Fruit fly (Drosophila melanogaster) whole organism, embryonic: ENCODE data around the gene Kr-h1.
A peak's percentile ranks its signal among the peaks of the same experiment; 100 is the strongest.

Source experiments
- CG4360 ChIP-seq: fragments of 200-800 bp; sonication (Bioruptor generic); IDR thresholded peaks from 2 replicates; pipeline ENCODE4 v1.3.6; 2022; ENCODE audit warnings: missing biosample characterization, missing genetic modification characterization
- CG8290 ChIP-seq, 3 experiments: fragments of 200-800 bp; sonication (Bioruptor generic); optimal IDR thresholded peaks; 2 replicates each; lab custom pipeline; 2016 to 2019; ENCODE audit warnings: missing biosample characterization in 3 of 3, missing genetic modification characterization in 3 of 3, mild to moderate bottlenecking in 2 of 3, moderate library complexity in 1 of 3
- CG9797 ChIP-seq: fragments of 200-800 bp; sonication (Bioruptor generic); optimal IDR thresholded peaks from 3 replicates; lab custom pipeline; 2018; ENCODE audit warnings: missing biosample characterization, mild to moderate bottlenecking, missing genetic modification characterization
- Fer1 ChIP-seq: fragments of 200-800 bp; sonication (Bioruptor generic); optimal IDR thresholded peaks from 2 replicates; lab custom pipeline; 2017; ENCODE audit warnings: missing biosample characterization, mild to moderate bottlenecking, missing genetic modification characterization
- Hr51 ChIP-seq, 2 experiments: fragments of 200-800 bp; sonication (Bioruptor generic); optimal IDR thresholded peaks; 2 replicates in 1 of 2; 3 replicates in 1 of 2; lab custom pipeline; 2016 to 2018; ENCODE audit warnings: missing biosample characterization in 2 of 2, missing genetic modification characterization in 2 of 2, mild to moderate bottlenecking in 1 of 2, moderate library complexity in 1 of 2
- Opbp ChIP-seq: fragments of 200-800 bp; sonication (Bioruptor generic); IDR thresholded peaks from 3 replicates; pipeline ENCODE4 v1.3.6; 2022; ENCODE audit warnings: missing biosample characterization, missing genetic modification characterization; ENCODE audit not compliant: partially characterized antibody
- Sin3A ChIP-seq: fragments of >200 bp; optimal IDR thresholded peaks from 2 replicates; lab custom pipeline; 2018
- amos ChIP-seq: fragments of 200-800 bp; sonication (Bioruptor generic); IDR thresholded peaks from 2 replicates; pipeline ENCODE4 v1.3.6; 2022; ENCODE audit warnings: missing biosample characterization, missing genetic modification characterization; ENCODE audit not compliant: partially characterized antibody
- aop ChIP-seq: fragments of 200-800 bp; sonication (Bioruptor generic); IDR thresholded peaks from 2 replicates; pipeline ENCODE4 v1.3.6; 2022; ENCODE audit warnings: missing biosample characterization, missing genetic modification characterization
- bigmax ChIP-seq: fragments of 200-800 bp; sonication (Bioruptor generic); optimal IDR thresholded peaks from 2 replicates; lab custom pipeline; 2018; ENCODE audit warnings: missing biosample characterization, mild to moderate bottlenecking, missing genetic modification characterization
- cas ChIP-seq: fragments of 200-800 bp; sonication (Bioruptor generic); IDR thresholded peaks from 2 replicates; pipeline ENCODE4 v1.3.6; 2022; ENCODE audit warnings: missing biosample characterization, missing genetic modification characterization
- grau ChIP-seq: fragments of 200-800 bp; optimal IDR thresholded peaks from 3 replicates; lab custom pipeline; 2019; ENCODE audit warnings: missing biosample characterization, mild to moderate bottlenecking, missing genetic modification characterization, moderate library complexity
- odd ChIP-seq: fragments of 200-800 bp; sonication (Bioruptor generic); optimal IDR thresholded peaks from 2 replicates; lab custom pipeline; 2017; ENCODE audit warnings: missing biosample characterization, mild to moderate bottlenecking, missing genetic modification characterization
- stwl ChIP-seq: fragments of 200-800 bp; sonication (Bioruptor generic); optimal IDR thresholded peaks from 3 replicates; lab custom pipeline; 2018; ENCODE audit warnings: missing biosample characterization, mild to moderate bottlenecking, missing genetic modification characterization, moderate library complexity

- TF ChIP-seq Hr51 (GFP tag; optimal IDR thresholded peaks at IDR 0.05; lab: Kevin White, UChicago), result no peak
- TF ChIP-seq CG4360, result peak; percentile 50; the same call in 1 of the 2 replicates
- no peak for TF ChIP-seq aop (GFP tag; lab: Robert Waterston, UW)
- no peak for TF ChIP-seq stwl
- TF ChIP-seq bigmax (GFP tag; lab: Kevin White, UChicago), result no peak
- no peak for TF ChIP-seq amos (GFP tag; lab: Robert Waterston, UW)
- TF ChIP-seq Fer1 (GFP tag; lab: Kevin White, UChicago), result no peak
- no peak for TF ChIP-seq Sin3A (lab: Kevin White, UChicago)
- no peak for TF ChIP-seq odd (GFP tag; lab: Kevin White, UChicago)
- TF ChIP-seq grau (tag; lab: Kevin White, UChicago), result no peak
- TF ChIP-seq CG9797 (GFP tag; lab: Kevin White, UChicago), result no peak
- TF ChIP-seq CG8290 (GFP tag; optimal IDR thresholded peaks at IDR 0.05; lab: Kevin White, UChicago), result no peak
- no peak for TF ChIP-seq CG8290 (tag; optimal IDR thresholded peaks at IDR 0.05; lab: Kevin White, UChicago)
- TF ChIP-seq cas (GFP tag; lab: Robert Waterston, UW), result no peak
- no peak for TF ChIP-seq Opbp
Measured at dm6 chr2L:6081134-6081832, 1.1 kb upstream of the Kr-h1 start.
